Worm (Caenorhabditis elegans): ENCODE results near the gene F25E5.9.

Gene F25E5.9

ce11 chrV:7437985-7438384 is 266 bp upstream of the F25E5.9 start, which contains the start of gene F25E5.16:
TSS of gene F25E5.16 (plus strand) at chrV:7438285.
- TF ChIP-seq unc-62 (GFP tag; optimal IDR thresholded peaks at IDR 0.05): no peak

- no peak for TF ChIP-seq unc-62 (GFP tag; optimal IDR thresholded peaks at IDR 0.05)
Observed at ce11 chrV:7436911-7437310, 808 bp downstream of the F25E5.9 start.

- TF ChIP-seq unc-62 (GFP tag; optimal IDR thresholded peaks at IDR 0.05): no peak
Observed at ce11 chrV:7436509-7436908, 1.2 kb downstream of the F25E5.9 start.

- TF ChIP-seq unc-62 (GFP tag; optimal IDR thresholded peaks at IDR 0.05): no peak
Observed at ce11 chrV:7435376-7436204, 2.1 kb downstream of the F25E5.9 start, which contains the start of the genes ddo-2 and F25E5.8. TSS of gene ddo-2 (minus strand) at chrV:7435705. TSS of gene F25E5.8 (plus strand) at chrV:7435930.

- TF ChIP-seq unc-62 (GFP tag; optimal IDR thresholded peaks at IDR 0.05): no peak
Observed at ce11 chrV:7434805-7435363, 2.8 kb downstream of the F25E5.9 start.

ce11 chrV:7432441-7433146 is 5.1 kb downstream of the F25E5.9 start:
- no peak for TF ChIP-seq unc-62 (GFP tag; optimal IDR thresholded peaks at IDR 0.05)

- TF ChIP-seq unc-62 (GFP tag; optimal IDR thresholded peaks at IDR 0.05): no peak
Observed at ce11 chrV:7431016-7431415, 6.7 kb downstream of the F25E5.9 start, which contains the start of gene srw-71. TSS of gene srw-71 (minus strand) at chrV:7431116.

- no peak for TF ChIP-seq unc-62 (GFP tag; optimal IDR thresholded peaks at IDR 0.05)
Observed at ce11 chrV:7428880-7429279, 8.8 kb downstream of the F25E5.9 start, which contains the start of gene srw-69. TSS of gene srw-69 (minus strand) at chrV:7428980.

ce11 chrV:7426594-7426993 is 11.1 kb downstream of the F25E5.9 start, which contains the start of gene srw-68:
TSS of gene srw-68 (minus strand) at chrV:7426694.
- no peak for TF ChIP-seq unc-62 (GFP tag; optimal IDR thresholded peaks at IDR 0.05)

ce11 chrV:7424336-7424735 is 13.4 kb downstream of the F25E5.9 start, which contains the start of gene F18E3.10:
TSS of gene F18E3.10 (minus strand) at chrV:7424436.
- TF ChIP-seq unc-62 (GFP tag; optimal IDR thresholded peaks at IDR 0.05): no peak

ce11 chrV:7420162-7420561 is 17.6 kb downstream of the F25E5.9 start, which contains the start of gene srxa-4:
TSS of gene srxa-4 (plus strand) at chrV:7420462.
- TF ChIP-seq unc-62 (GFP tag; optimal IDR thresholded peaks at IDR 0.05): no peak

ce11 chrV:7417018-7417716 is 20.6 kb downstream of the F25E5.9 start, which contains the start of gene srw-67:
TSS of gene srw-67 (plus strand) at chrV:7417660.
- no peak for TF ChIP-seq unc-62 (GFP tag; optimal IDR thresholded peaks at IDR 0.05)

ce11 chrV:7416569-7416968 is 21.1 kb downstream of the F25E5.9 start:
- TF ChIP-seq unc-62 (GFP tag; optimal IDR thresholded peaks at IDR 0.05): no peak

- no peak for TF ChIP-seq unc-62 (GFP tag; optimal IDR thresholded peaks at IDR 0.05)
Observed at ce11 chrV:7415780-7416428, 21.8 kb downstream of the F25E5.9 start, which contains the start of gene F18E3.13. TSS of gene F18E3.13 (plus strand) at chrV:7416164.

ce11 chrV:7414909-7415308 is 22.8 kb downstream of the F25E5.9 start, which contains the start of gene F18E3.12:
TSS of gene F18E3.12 (plus strand) at chrV:7414985.
- no peak for TF ChIP-seq unc-62 (GFP tag; optimal IDR thresholded peaks at IDR 0.05)

Data from whole organism, dauer.